Fruit fly (Drosophila melanogaster) whole organism, embryonic: Measurements from ENCODE around the gene CG3339.

ENCODE experiments used
- Atf-2 ChIP-seq: fragments of 200-800 bp; sonication (Bioruptor generic); optimal IDR thresholded peaks from 2 replicates; lab custom pipeline; 2016; ENCODE audit warnings: missing biosample characterization, missing genetic modification characterization
- Bteb2 ChIP-seq: fragments of 200-800 bp; sonication (Bioruptor generic); optimal IDR thresholded peaks from 2 replicates; lab custom pipeline; 2016; ENCODE audit warnings: missing biosample characterization, missing genetic modification characterization
- C15 ChIP-seq: fragments of 200-800 bp; sonication (Bioruptor generic); IDR thresholded peaks from 3 replicates; pipeline ENCODE4 v1.3.6; 2022; ENCODE audit warnings: missing biosample characterization, missing genetic modification characterization
- CG10267 ChIP-seq: fragments of 200-800 bp; sonication (Bioruptor generic); optimal IDR thresholded peaks from 2 replicates; lab custom pipeline; 2018; ENCODE audit warnings: missing biosample characterization, mild to moderate bottlenecking, missing genetic modification characterization, moderate library complexity
- CG10366 ChIP-seq: fragments of 200-800 bp; sonication (Bioruptor generic); IDR thresholded peaks from 2 replicates; pipeline ENCODE4 v1.3.6; 2022; ENCODE audit warnings: missing biosample characterization, missing genetic modification characterization
- CG12659 ChIP-seq: fragments of 200-800 bp; sonication (Bioruptor generic); optimal IDR thresholded peaks from 3 replicates; lab custom pipeline; 2017; ENCODE audit warnings: mild to moderate bottlenecking, missing biosample characterization, missing genetic modification reagents, missing genetic modification characterization
- CG13424 ChIP-seq: fragments of 200-800 bp; sonication (Bioruptor generic); optimal IDR thresholded peaks from 2 replicates; lab custom pipeline; 2019; ENCODE audit warnings: missing biosample characterization, mild to moderate bottlenecking, missing genetic modification characterization, moderate library complexity
- CG14965 ChIP-seq: fragments of 200-800 bp; sonication (Bioruptor generic); optimal IDR thresholded peaks from 2 replicates; lab custom pipeline; 2016; ENCODE audit warnings: missing biosample characterization, missing genetic modification characterization, borderline replicate concordance
- CG16863 ChIP-seq: fragments of 200-800 bp; sonication (Bioruptor generic); optimal IDR thresholded peaks from 3 replicates; lab custom pipeline; 2016; ENCODE audit warnings: missing biosample characterization, missing genetic modification characterization
- CG17186 ChIP-seq: fragments of 200-800 bp; sonication (Bioruptor generic); optimal IDR thresholded peaks from 3 replicates; lab custom pipeline; 2017; ENCODE audit warnings: missing biosample characterization, missing genetic modification reagents, missing genetic modification characterization
- CG17359 ChIP-seq: fragments of 200-800 bp; sonication (Bioruptor generic); optimal IDR thresholded peaks from 3 replicates; lab custom pipeline; 2018; ENCODE audit warnings: missing biosample characterization, mild to moderate bottlenecking, missing genetic modification characterization, moderate library complexity
- CG2712 ChIP-seq: fragments of 200-800 bp; optimal IDR thresholded peaks from 3 replicates; lab custom pipeline; 2019; ENCODE audit warnings: missing biosample characterization, mild to moderate bottlenecking, missing genetic modification characterization, moderate library complexity
- CG3407 ChIP-seq: fragments of 200-800 bp; sonication (Bioruptor generic); optimal IDR thresholded peaks from 2 replicates; lab custom pipeline; 2018; ENCODE audit warnings: missing biosample characterization, mild to moderate bottlenecking, missing genetic modification characterization
- CG4424 ChIP-seq: fragments of 200-800 bp; sonication (Bioruptor generic); optimal IDR thresholded peaks from 3 replicates; lab custom pipeline; 2016; ENCODE audit warnings: missing biosample characterization, missing genetic modification characterization
- CG4730 ChIP-seq: fragments of 200-800 bp; sonication (Bioruptor generic); IDR thresholded peaks from 2 replicates; pipeline ENCODE4 v1.3.6; 2022; ENCODE audit warnings: missing biosample characterization, missing genetic modification characterization
- CG4854 ChIP-seq: fragments of 200-800 bp; sonication (Bioruptor generic); optimal IDR thresholded peaks from 2 replicates; lab custom pipeline; 2016; ENCODE audit warnings: missing biosample characterization, missing genetic modification characterization, inconsistent platforms
- CG5180 ChIP-seq: fragments of 200-800 bp; sonication (Bioruptor generic); optimal IDR thresholded peaks from 3 replicates; lab custom pipeline; 2017; ENCODE audit warnings: missing biosample characterization, missing genetic modification characterization, mild to moderate bottlenecking, moderate library complexity, missing genetic modification reagents
- CG6272 ChIP-seq: fragments of 200-800 bp; sonication (Bioruptor generic); IDR thresholded peaks from 2 replicates; pipeline ENCODE4 v1.3.6; 2022; ENCODE audit warnings: missing biosample characterization, missing genetic modification characterization
- CG6654 ChIP-seq: fragments of 200-800 bp; sonication (Bioruptor generic); optimal IDR thresholded peaks from 2 replicates; lab custom pipeline; 2017; ENCODE audit warnings: missing biosample characterization, mild to moderate bottlenecking, missing genetic modification characterization
- CG7556 ChIP-seq: fragments of 200-800 bp; sonication (Bioruptor generic); optimal IDR thresholded peaks from 2 replicates; lab custom pipeline; 2017; ENCODE audit warnings: missing biosample characterization, mild to moderate bottlenecking, missing genetic modification characterization
- CG7928 ChIP-seq: fragments of 200-800 bp; sonication (Bioruptor generic); optimal IDR thresholded peaks from 2 replicates; lab custom pipeline; 2017; ENCODE audit warnings: missing biosample characterization, mild to moderate bottlenecking, missing genetic modification characterization
- CG8924 ChIP-seq: fragments of 200-800 bp; optimal IDR thresholded peaks from 3 replicates; lab custom pipeline; 2019; ENCODE audit warnings: missing biosample characterization, mild to moderate bottlenecking, missing genetic modification characterization, moderate library complexity
- CG9727 ChIP-seq: fragments of 200-800 bp; sonication (Bioruptor generic); optimal IDR thresholded peaks from 3 replicates; lab custom pipeline; 2017; ENCODE audit warnings: missing biosample characterization, mild to moderate bottlenecking, missing genetic modification characterization
- CG9876 ChIP-seq: fragments of 200-800 bp; sonication (Bioruptor generic); optimal IDR thresholded peaks from 2 replicates; lab custom pipeline; 2016; ENCODE audit warnings: missing biosample characterization, missing genetic modification characterization
- CrebB ChIP-seq: fragments of 200-800 bp; sonication (Bioruptor generic); optimal IDR thresholded peaks from 3 replicates; lab custom pipeline; 2018; ENCODE audit warnings: missing biosample characterization, mild to moderate bottlenecking, missing genetic modification characterization
- Dip3 ChIP-seq: fragments of 200-800 bp; sonication (Bioruptor generic); optimal IDR thresholded peaks from 3 replicates; lab custom pipeline; 2016; ENCODE audit warnings: missing biosample characterization, missing genetic modification characterization
- E2f2 ChIP-seq: fragments of 200-800 bp; sonication (Bioruptor generic); IDR thresholded peaks from 2 replicates; pipeline ENCODE4 v1.3.6; 2022; ENCODE audit warnings: missing biosample characterization, missing genetic modification characterization
- GATAe ChIP-seq: fragments of 200-800 bp; sonication (Bioruptor generic); conservative IDR thresholded peaks from 2 replicates; pipeline ENCODE4 v1.3.6; 2022; ENCODE audit warnings: missing biosample characterization, missing genetic modification characterization
- Gug ChIP-seq: fragments of 200-800 bp; sonication (Bioruptor generic); IDR thresholded peaks from 4 replicates; pipeline ENCODE4 v1.3.6; 2022; ENCODE audit warnings: missing biosample characterization, missing genetic modification characterization
- H2.0 ChIP-seq: fragments of 200-800 bp; sonication (Bioruptor generic); IDR thresholded peaks from 2 replicates; pipeline ENCODE4 v1.3.6; 2022; ENCODE audit warnings: missing biosample characterization, missing genetic modification characterization
- MTF-1 ChIP-seq: fragments of 200-800 bp; sonication (Bioruptor generic); optimal IDR thresholded peaks from 2 replicates; lab custom pipeline; 2018; ENCODE audit warnings: missing biosample characterization, mild to moderate bottlenecking, missing genetic modification characterization, borderline replicate concordance
- Max ChIP-seq: fragments of 200-800 bp; sonication (Bioruptor generic); optimal IDR thresholded peaks from 2 replicates; lab custom pipeline; 2016; ENCODE audit warnings: missing biosample characterization, mild to moderate bottlenecking, missing genetic modification characterization
- NFAT ChIP-seq: fragments of 200-800 bp; sonication (Bioruptor generic); IDR thresholded peaks from 2 replicates; pipeline ENCODE4 v1.3.6; 2022; ENCODE audit warnings: missing biosample characterization, missing genetic modification characterization
- Nf-YB ChIP-seq: fragments of 200-800 bp; sonication (Bioruptor generic); optimal IDR thresholded peaks from 3 replicates; lab custom pipeline; 2019; ENCODE audit warnings: missing biosample characterization, mild to moderate bottlenecking, missing genetic modification characterization, moderate library complexity
- Ptx1 ChIP-seq: fragments of 200-800 bp; sonication (Bioruptor generic); IDR thresholded peaks from 2 replicates; pipeline ENCODE4 v1.3.6; 2022; ENCODE audit warnings: missing biosample characterization, missing genetic modification characterization
- al ChIP-seq: fragments of 200-800 bp; sonication (Bioruptor generic); IDR thresholded peaks from 2 replicates; pipeline ENCODE4 v1.3.6; 2022; ENCODE audit warnings: missing biosample characterization, missing genetic modification characterization
- ato ChIP-seq: fragments of 200-800 bp; sonication (Bioruptor generic); IDR thresholded peaks from 2 replicates; pipeline ENCODE4 v1.3.6; 2022; ENCODE audit warnings: missing biosample characterization, missing genetic modification characterization; ENCODE audit not compliant: partially characterized antibody
- bbx ChIP-seq: fragments of 200-800 bp; sonication (Bioruptor generic); IDR thresholded peaks from 2 replicates; pipeline ENCODE4 v1.3.6; 2022; ENCODE audit warnings: missing biosample characterization, missing genetic modification characterization; ENCODE audit not compliant: partially characterized antibody
- crol ChIP-seq: fragments of 200-800 bp; sonication (Bioruptor generic); IDR thresholded peaks from 2 replicates; pipeline ENCODE4 v1.3.6; 2022; ENCODE audit warnings: missing biosample characterization, missing genetic modification characterization
- dimm ChIP-seq: fragments of 200-800 bp; sonication (Bioruptor generic); IDR thresholded peaks from 2 replicates; pipeline ENCODE4 v1.3.6; 2022; ENCODE audit warnings: missing biosample characterization, missing genetic modification characterization
- eyg ChIP-seq: fragments of 200-800 bp; sonication (Bioruptor generic); optimal IDR thresholded peaks from 3 replicates; lab custom pipeline; 2016; ENCODE audit warnings: missing biosample characterization, missing genetic modification characterization
- gcm ChIP-seq: fragments of 200-800 bp; sonication (Bioruptor generic); optimal IDR thresholded peaks from 2 replicates; lab custom pipeline; 2019; ENCODE audit warnings: missing biosample characterization, mild to moderate bottlenecking, missing genetic modification characterization, moderate library complexity
- gsb-n ChIP-seq: fragments of 200-800 bp; sonication (Bioruptor generic); optimal IDR thresholded peaks from 3 replicates; lab custom pipeline; 2018; ENCODE audit warnings: missing biosample characterization, mild to moderate bottlenecking, missing genetic modification characterization
- odd ChIP-seq: fragments of 200-800 bp; sonication (Bioruptor generic); optimal IDR thresholded peaks from 2 replicates; lab custom pipeline; 2017; ENCODE audit warnings: missing biosample characterization, mild to moderate bottlenecking, missing genetic modification characterization
- p53 ChIP-seq: fragments of 200-800 bp; sonication (Bioruptor generic); optimal IDR thresholded peaks from 2 replicates; lab custom pipeline; 2016; ENCODE audit warnings: missing biosample characterization, missing genetic modification characterization
- pho ChIP-seq: fragments of 200-800 bp; sonication (Bioruptor generic); optimal IDR thresholded peaks from 2 replicates; lab custom pipeline; 2016; ENCODE audit warnings: missing biosample characterization, missing genetic modification characterization
- pzg ChIP-seq: fragments of 200-800 bp; sonication (Bioruptor generic); optimal IDR thresholded peaks from 3 replicates; lab custom pipeline; 2018; ENCODE audit warnings: missing biosample characterization, mild to moderate bottlenecking, missing genetic modification characterization, moderate library complexity
- scrt ChIP-seq: fragments of 200-800 bp; sonication (Bioruptor generic); optimal IDR thresholded peaks from 2 replicates; lab custom pipeline; 2018; ENCODE audit warnings: missing biosample characterization, mild to moderate bottlenecking, missing genetic modification characterization, moderate library complexity
- sens ChIP-seq: fragments of 200-800 bp; sonication (Bioruptor generic); peaks from one replicate; lab custom pipeline; 2016; ENCODE audit warnings: missing biosample characterization, missing genetic modification characterization
- twi ChIP-seq: fragments of 200-800 bp; optimal IDR thresholded peaks from 2 replicates; lab custom pipeline; 2019; ENCODE audit warnings: missing biosample characterization, mild to moderate bottlenecking, missing genetic modification characterization, moderate library complexity
- zfh1 ChIP-seq: fragments of 200-800 bp; sonication (Bioruptor generic); IDR thresholded peaks from 3 replicates; pipeline ENCODE4 v1.3.6; 2022; ENCODE audit warnings: missing biosample characterization, missing genetic modification characterization

Gene CG3339

dm6 chr3R:27282286-27282685, 39.8 kb downstream of the CG3339 start, which contains the start of gene mrt (continued):
- TF ChIP-seq dimm (GFP tag; lab: Robert Waterston, UW) (no peak), CG10267 (tag; lab: Kevin White, UChicago) (peak; percentile 15), CG4730 (GFP tag; lab: Robert Waterston, UW) (peak; percentile 52), sens (peak; percentile 95), CG9876 (peak; percentile 17), CG5180 (GFP tag; lab: Kevin White, UChicago) (no peak), Max (GFP tag; lab: Kevin White, UChicago) (peak; percentile 34), CG7928 (GFP tag; lab: Kevin White, UChicago) (peak; percentile 0), CG8924 (tag; lab: Kevin White, UChicago) (peak; percentile 52), CG6654 (no peak), CG7556 (GFP tag; lab: Kevin White, UChicago) (peak; percentile 61), E2f2 (GFP tag; lab: Robert Waterston, UW) (peak; percentile 19; the same call in 1 of the 2 replicates), bbx (GFP tag; lab: Robert Waterston, UW) (no peak), Gug (GFP tag; lab: Robert Waterston, UW) (peak; percentile 32; the same call in 1 of the 4 replicates), CG10366 (GFP tag; lab: Robert Waterston, UW) (peak; percentile 38), CG16863 (GFP tag; lab: Kevin White, UChicago) (peak; percentile 38), NFAT (GFP tag; lab: Robert Waterston, UW) (peak; percentile 53; the same call in 1 of the 2 replicates), eyg (GFP tag; lab: Kevin White, UChicago) (no peak), H2.0 (GFP tag; lab: Robert Waterston, UW) (no peak), Ptx1 (GFP tag; lab: Robert Waterston, UW) (peak; percentile 54), CG14965 (GFP tag; lab: Kevin White, UChicago) (no peak), Bteb2 (GFP tag; lab: Kevin White, UChicago) (peak; percentile 52), CG3407 (no peak), al (peak; percentile 61; the same call in 1 of the 2 replicates), crol (GFP tag; lab: Robert Waterston, UW) (no peak), p53 (no peak), pho (GFP tag; lab: Kevin White, UChicago) (peak; percentile 52), CG17359 (tag; lab: Kevin White, UChicago) (peak; percentile 51), odd (GFP tag; lab: Kevin White, UChicago) (no peak), ato (GFP tag; lab: Robert Waterston, UW) (no peak), CG12659 (peak; percentile 65), Dip3 (peak; percentile 77), CG6272 (GFP tag; lab: Robert Waterston, UW) (no peak), CG4854 (no peak), zfh1 (peak; percentile 22; the same call in 1 of the 3 replicates), MTF-1 (GFP tag; lab: Kevin White, UChicago) (no peak), GATAe (GFP tag; lab: Robert Waterston, UW) (no peak), CG4424 (peak; percentile 57), scrt (GFP tag; lab: Kevin White, UChicago) (peak; percentile 42), gcm (GFP tag; lab: Kevin White, UChicago) (no peak), CG2712 (tag; lab: Kevin White, UChicago) (peak; percentile 53), pzg (GFP tag; lab: Kevin White, UChicago) (no peak), gsb-n (tag; lab: Kevin White, UChicago) (peak; percentile 11), CrebB (tag; lab: Kevin White, UChicago) (peak; percentile 42), CG17186 (GFP tag; lab: Kevin White, UChicago) (no peak), twi (tag; lab: Kevin White, UChicago) (no peak), Nf-YB (GFP tag; lab: Kevin White, UChicago) (peak; percentile 33), CG13424 (peak; percentile 43), C15 (GFP tag; lab: Robert Waterston, UW) (no peak), CG9727 (GFP tag; lab: Kevin White, UChicago) (peak; percentile 52), Atf-2 (GFP tag; lab: Kevin White, UChicago) (peak; percentile 46)
